Worm (Caenorhabditis elegans) whole organism, late embryonic: ENCODE results near the gene csp-1.

ENCODE experiments used
- C08G9.2 ChIP-seq: sonication (generic microtip); optimal IDR thresholded peaks from 2 replicates; lab custom pipeline; 2016; ENCODE audit warnings: mild to moderate bottlenecking, missing genetic modification characterization, moderate library complexity, missing compliant biosample characterization
- C38D4.7 ChIP-seq: fragments of 200-800 bp; sonication (Bioruptor generic); optimal IDR thresholded peaks from 2 replicates; lab custom pipeline; 2018; ENCODE audit warnings: mild to moderate bottlenecking, missing genetic modification characterization, moderate library complexity, missing compliant biosample characterization
- F13H6.1 ChIP-seq: sonication (generic microtip); optimal IDR thresholded peaks from 2 replicates; lab custom pipeline; 2016; ENCODE audit warnings: missing genetic modification characterization, missing compliant biosample characterization
- K09A11.1 ChIP-seq: sonication (generic microtip); optimal IDR thresholded peaks from 2 replicates; lab custom pipeline; 2017; ENCODE audit warnings: antibody characterized with exemption, mild to moderate bottlenecking, missing genetic modification characterization, missing compliant biosample characterization; ENCODE audit not compliant: insufficient read depth
- ceh-14 ChIP-seq: sonication (generic microtip); optimal IDR thresholded peaks from 2 replicates; lab custom pipeline; 2016; ENCODE audit warnings: missing genotype, missing genetic modification characterization, missing compliant biosample characterization
- ceh-18 ChIP-seq: sonication (generic microtip); optimal IDR thresholded peaks from 2 replicates; lab custom pipeline; 2016; ENCODE audit warnings: missing genetic modification characterization, missing compliant biosample characterization
- ceh-22 ChIP-seq: sonication (generic microtip); optimal IDR thresholded peaks from 2 replicates; lab custom pipeline; 2017; ENCODE audit warnings: missing biosample characterization, missing genetic modification characterization
- ceh-24 ChIP-seq: sonication (generic microtip); optimal IDR thresholded peaks from 2 replicates; lab custom pipeline; 2016; ENCODE audit warnings: mild to moderate bottlenecking, missing genetic modification characterization, missing compliant biosample characterization
- ceh-31 ChIP-seq: sonication (generic microtip); optimal IDR thresholded peaks from 2 replicates; lab custom pipeline; 2016; ENCODE audit warnings: missing genetic modification characterization, missing compliant biosample characterization
- ceh-34 ChIP-seq: sonication (generic microtip); optimal IDR thresholded peaks from 2 replicates; lab custom pipeline; 2016; ENCODE audit warnings: mild to moderate bottlenecking, missing genetic modification characterization, missing compliant biosample characterization
- ceh-48 ChIP-seq: sonication (generic microtip); optimal IDR thresholded peaks from 2 replicates; lab custom pipeline; 2016; ENCODE audit warnings: missing genetic modification characterization, inconsistent platforms, missing compliant biosample characterization
- elt-4 ChIP-seq: sonication (generic microtip); optimal IDR thresholded peaks from 2 replicates; lab custom pipeline; 2016; ENCODE audit warnings: missing genetic modification characterization, missing compliant biosample characterization
- fax-1 ChIP-seq: sonication (generic microtip); optimal IDR thresholded peaks from 2 replicates; lab custom pipeline; 2016; ENCODE audit warnings: missing genotype, missing genetic modification characterization, missing compliant biosample characterization
- hlh-13 ChIP-seq: fragments of 200-800 bp; sonication (Bioruptor generic); optimal IDR thresholded peaks from 2 replicates; lab custom pipeline; 2018; ENCODE audit warnings: mild to moderate bottlenecking, missing genetic modification characterization, missing compliant biosample characterization
- hlh-30 ChIP-seq: sonication (generic microtip); optimal IDR thresholded peaks from 2 replicates; lab custom pipeline; 2017; ENCODE audit warnings: antibody characterized with exemption, missing genetic modification characterization, missing compliant biosample characterization; ENCODE audit not compliant: insufficient read depth
- hlh-6 ChIP-seq: sonication (generic microtip); optimal IDR thresholded peaks from 2 replicates; lab custom pipeline; 2016; ENCODE audit warnings: missing genotype, missing genetic modification characterization, missing compliant biosample characterization
- lim-6 ChIP-seq: sonication (generic microtip); optimal IDR thresholded peaks from 2 replicates; lab custom pipeline; 2016; ENCODE audit warnings: missing genetic modification characterization, missing compliant biosample characterization
- madf-2 ChIP-seq: sonication (generic microtip); optimal IDR thresholded peaks from 2 replicates; lab custom pipeline; 2017; ENCODE audit warnings: missing genetic modification characterization, missing compliant biosample characterization
- mec-3 ChIP-seq: sonication (generic microtip); optimal IDR thresholded peaks from 2 replicates; lab custom pipeline; 2016; ENCODE audit warnings: borderline replicate concordance, missing genetic modification characterization, missing compliant biosample characterization
- nfya-1 ChIP-seq: sonication (generic microtip); optimal IDR thresholded peaks from 2 replicates; lab custom pipeline; 2017; ENCODE audit warnings: missing genetic modification characterization, mild to moderate bottlenecking, missing compliant biosample characterization, antibody characterized with exemption, moderate library complexity
- nhr-11 ChIP-seq: fragments of 150-350 bp; optimal IDR thresholded peaks from 2 replicates; lab custom pipeline; 2014; ENCODE audit warnings: missing biosample characterization, missing genetic modification characterization
- nhr-232 ChIP-seq: sonication (generic microtip); optimal IDR thresholded peaks from 2 replicates; lab custom pipeline; 2016; ENCODE audit warnings: missing genetic modification characterization, missing compliant biosample characterization
- npax-4 ChIP-seq: sonication (generic microtip); optimal IDR thresholded peaks from 2 replicates; lab custom pipeline; 2016; ENCODE audit warnings: missing genetic modification characterization, missing compliant biosample characterization
- pag-3 ChIP-seq: sonication (generic microtip); optimal IDR thresholded peaks from 2 replicates; lab custom pipeline; 2016; ENCODE audit warnings: missing compliant biosample characterization, missing genetic modification characterization, borderline replicate concordance
- pha-2 ChIP-seq: sonication (generic microtip); optimal IDR thresholded peaks from 2 replicates; lab custom pipeline; 2017; ENCODE audit warnings: mild to moderate bottlenecking, missing genetic modification characterization, missing compliant biosample characterization
- pros-1 ChIP-seq: fragments of 150-350 bp; optimal IDR thresholded peaks from 2 replicates; lab custom pipeline; 2014; ENCODE audit warnings: missing biosample characterization, missing genetic modification reagents, missing genetic modification characterization
- tbx-2 ChIP-seq: sonication (generic microtip); optimal IDR thresholded peaks from 2 replicates; lab custom pipeline; 2016; ENCODE audit warnings: missing genetic modification characterization, missing compliant biosample characterization
- unc-3 ChIP-seq, 2 experiments: fragments of 200-800 bp in 1 of 2; sonication (Bioruptor generic) in 1 of 2; sonication (generic microtip) in 1 of 2; conservative IDR thresholded peaks in 1 of 2; optimal IDR thresholded peaks in 1 of 2; 2 replicates each; pipeline versions ENCODE4 v1.3.6 to Lab custom; 2016 to 2022; ENCODE audit warnings: missing compliant biosample characterization in 2 of 2, missing genetic modification characterization in 2 of 2, missing genetic modification reagents in 1 of 2
- unc-42 ChIP-seq: sonication (generic microtip); optimal IDR thresholded peaks from 2 replicates; lab custom pipeline; 2016; ENCODE audit warnings: missing genotype, missing genetic modification characterization, missing compliant biosample characterization
- zip-5 ChIP-seq: sonication (generic microtip); optimal IDR thresholded peaks from 2 replicates; lab custom pipeline; 2016; ENCODE audit warnings: missing genetic modification characterization, missing compliant biosample characterization

The csp-1 gene

ce11 chrII:13600904-13601303, at the start of gene csp-1:
TSS of gene csp-1 (plus strand) at chrII:13601204.
- TF ChIP-seq nhr-232 (tag; lab: Kevin White, UChicago) = no peak

- peak; percentile 80 for TF ChIP-seq mec-3 (tag; lab: Kevin White, UChicago)
- TF ChIP-seq nhr-11 (tag; lab: Kevin White, UChicago) = no peak
- TF ChIP-seq, all 69 proteins: peak for 1
Observed at ce11 chrII:13560553-13560952, 40.5 kb upstream of the csp-1 start.

- TF ChIP-seq madf-2 (no peak), lim-6 (tag; lab: Kevin White, UChicago) (no peak), npax-4 (tag; lab: Kevin White, UChicago) (no peak), C38D4.7 (GFP tag; lab: Kevin White, UChicago) (no peak)
- TF ChIP-seq, all 69 proteins: peak for 0
Observed at ce11 chrII:13567871-13568270, 33.1 kb upstream of the csp-1 start, which contains the start of gene Y48E1B.3. TSS of gene Y48E1B.3 (minus strand) at chrII:13567971.

ce11 chrII:13574395-13574794, 26.6 kb upstream of the csp-1 start:
- no peak for TF ChIP-seq ceh-24 (tag; lab: Kevin White, UChicago)
- TF ChIP-seq F13H6.1 (tag; lab: Kevin White, UChicago) = no peak
- TF ChIP-seq fax-1 (tag; lab: Kevin White, UChicago) = no peak
- no peak for TF ChIP-seq ceh-14
- no peak for TF ChIP-seq pag-3 (tag; lab: Kevin White, UChicago)
- TF ChIP-seq unc-42 (tag; lab: Kevin White, UChicago) = no peak
- TF ChIP-seq hlh-13 = no peak
- no peak for TF ChIP-seq lim-6 (tag; lab: Kevin White, UChicago)
- TF ChIP-seq nhr-11 (tag; lab: Kevin White, UChicago) = no peak
- TF ChIP-seq pha-2 = no peak
- no peak for TF ChIP-seq hlh-6 (tag; lab: Kevin White, UChicago)
- no peak for TF ChIP-seq zip-5
- no peak for TF ChIP-seq ceh-22

ce11 chrII:13575018-13575948, 25.7 kb upstream of the csp-1 start, which contains the start of the genes mrpl-37 and lin-38:
TSS of gene mrpl-37 (minus strand) at chrII:13575068.
TSS of gene lin-38 (plus strand) at chrII:13575925.
- TF ChIP-seq pros-1 (peak; percentile 16), unc-3 (GFP tag; conservative IDR thresholded peaks at IDR 0.05; lab: Robert Waterston, UW) (no peak), unc-3 (tag; optimal IDR thresholded peaks at IDR 0.05; lab: Kevin White, UChicago) (peak; percentile 3), ceh-22 (no peak), ceh-48 (peak; percentile 69), ceh-34 (tag; lab: Kevin White, UChicago) (peak; percentile 52), ceh-31 (peak; percentile 70), elt-4 (tag; lab: Kevin White, UChicago) (no peak), unc-42 (tag; lab: Kevin White, UChicago) (peak; percentile 75), ceh-18 (tag; lab: Kevin White, UChicago) (peak; percentile 33), K09A11.1 (tag; lab: Kevin White, UChicago) (no peak), nfya-1 (tag; lab: Kevin White, UChicago) (peak; percentile 67), tbx-2 (tag; lab: Kevin White, UChicago) (peak; percentile 50), hlh-30 (peak; percentile 62)

- TF ChIP-seq ceh-34 (tag; lab: Kevin White, UChicago) = no peak
- peak; percentile 14 for TF ChIP-seq C08G9.2 (tag; lab: Kevin White, UChicago)
- TF ChIP-seq madf-2 = no peak
Observed at ce11 chrII:13585655-13586170, 15.3 kb upstream of the csp-1 start, which contains the start of gene Y48E1B.8. TSS of gene Y48E1B.8 (plus strand) at chrII:13585705.
